Fruit fly (Drosophila melanogaster): Measurements from ENCODE around the gene CG9360.

DNA sequence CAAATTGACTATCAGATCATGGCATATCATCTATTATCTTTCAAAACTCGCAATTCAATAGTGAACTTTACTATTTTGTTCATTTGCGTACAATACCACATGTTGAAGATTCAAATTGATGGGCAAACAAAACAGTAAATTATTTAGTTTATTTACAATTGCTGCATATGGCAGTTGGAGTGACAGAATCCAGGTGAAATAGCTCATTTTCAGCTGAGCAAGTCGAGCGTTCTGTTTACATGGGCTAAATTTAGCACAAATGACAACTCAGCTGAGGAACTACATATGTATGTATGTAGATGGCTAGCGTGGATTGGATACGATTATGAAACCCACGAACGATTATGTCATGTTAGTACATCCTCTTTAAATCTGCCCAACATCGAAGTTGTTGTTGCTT, 48.4 kb upstream of the CG9360 start:
- no peak for TF ChIP-seq CG12605 (GFP tag; IDR thresholded peaks at IDR 0.05)
- no peak for TF ChIP-seq Ets98B (GFP tag; IDR thresholded peaks at IDR 0.05)
- TF ChIP-seq CG32121 (GFP tag; IDR thresholded peaks at IDR 0.05) = no peak
- TF ChIP-seq EcR (GFP tag; optimal IDR thresholded peaks at IDR 0.05) = no peak
- TF ChIP-seq CG9948 (tag; optimal IDR thresholded peaks at IDR 0.05) = no peak
- TF ChIP-seq CG13204 (GFP tag; optimal IDR thresholded peaks at IDR 0.05) = no peak
